Fruit fly (Drosophila melanogaster) whole organism, pupa: ENCODE results near the gene mus304.

Experiments used
- CG12605 ChIP-seq: fragments of 200-800 bp; sonication (Bioruptor generic); IDR thresholded peaks from 2 replicates; pipeline ENCODE4 v1.3.6; 2022; ENCODE audit warnings: missing biosample characterization, missing genetic modification characterization
- CG13204 ChIP-seq: fragments of 200-800 bp; sonication (Bioruptor generic); optimal IDR thresholded peaks from 2 replicates; lab custom pipeline; 2018; ENCODE audit warnings: missing biosample characterization, mild to moderate bottlenecking, missing genetic modification characterization, moderate library complexity
- CG14655 ChIP-seq: fragments of 200-800 bp; sonication (Bioruptor generic); optimal IDR thresholded peaks from 3 replicates; lab custom pipeline; 2017; ENCODE audit warnings: mild to moderate bottlenecking, missing biosample characterization, missing genetic modification reagents, missing genetic modification characterization
- CG17806 ChIP-seq: fragments of 200-800 bp; sonication (Bioruptor generic); optimal IDR thresholded peaks from 2 replicates; lab custom pipeline; 2018; ENCODE audit warnings: missing biosample characterization, mild to moderate bottlenecking, missing genetic modification characterization, moderate library complexity
- CG32121 ChIP-seq: fragments of 200-800 bp; sonication (Bioruptor generic); IDR thresholded peaks from 2 replicates; pipeline ENCODE4 v1.3.6; 2022; ENCODE audit warnings: missing biosample characterization, missing genetic modification characterization
- CG8159 ChIP-seq: fragments of 200-800 bp; sonication (Bioruptor generic); optimal IDR thresholded peaks from 3 replicates; lab custom pipeline; 2018; ENCODE audit warnings: missing biosample characterization, mild to moderate bottlenecking, missing genetic modification characterization, moderate library complexity
- CG8301 ChIP-seq: fragments of 200-800 bp; sonication (Bioruptor generic); optimal IDR thresholded peaks from 2 replicates; lab custom pipeline; 2018; ENCODE audit warnings: missing biosample characterization, mild to moderate bottlenecking, missing genetic modification characterization
- D1 ChIP-seq: fragments of 200-800 bp; sonication (Bioruptor generic); optimal IDR thresholded peaks from 2 replicates; lab custom pipeline; 2018; ENCODE audit warnings: missing biosample characterization, mild to moderate bottlenecking, missing genetic modification characterization, moderate library complexity
- Ets98B ChIP-seq: fragments of 200-800 bp; sonication (Bioruptor generic); IDR thresholded peaks from 2 replicates; pipeline ENCODE4 v1.3.6; 2022; ENCODE audit warnings: missing biosample characterization, missing genetic modification characterization
- Pif1A ChIP-seq: fragments of 200-800 bp; sonication (Bioruptor generic); optimal IDR thresholded peaks from 3 replicates; lab custom pipeline; 2016; ENCODE audit warnings: missing biosample characterization, missing genetic modification characterization

dm6 chr3L:18079123-18079522 lies 30.5 kb upstream of the mus304 start:
- no peak for TF ChIP-seq D1
- TF ChIP-seq CG32121 (GFP tag; lab: Robert Waterston, UW), result no peak
- TF ChIP-seq CG8301 (tag; lab: Kevin White, UChicago), result no peak
- no peak for TF ChIP-seq Ets98B (GFP tag; lab: Robert Waterston, UW)
- no peak for TF ChIP-seq CG12605 (GFP tag; lab: Robert Waterston, UW)
- TF ChIP-seq Pif1A (GFP tag; lab: Kevin White, UChicago), result no peak
- TF ChIP-seq CG13204, result no peak
- TF ChIP-seq CG14655 (GFP tag; lab: Kevin White, UChicago), result no peak
- TF ChIP-seq CG8159 (tag; lab: Kevin White, UChicago), result no peak
- TF ChIP-seq CG17806, result no peak
